Worm (Caenorhabditis elegans) whole organism, early embryonic: Measurements from ENCODE around the gene moa-1.

Experiments used
- ama-1 ChIP-seq: fragments of 150-350 bp; optimal IDR thresholded peaks from 2 replicates; lab custom pipeline; 2014
- tbx-37 ChIP-seq: fragments of 200-800 bp; sonication (Bioruptor generic); conservative IDR thresholded peaks from 2 replicates; pipeline ENCODE4 v1.3.6; 2022; ENCODE audit warnings: missing genetic modification reagents, missing genetic modification characterization, missing compliant biosample characterization

DNA sequence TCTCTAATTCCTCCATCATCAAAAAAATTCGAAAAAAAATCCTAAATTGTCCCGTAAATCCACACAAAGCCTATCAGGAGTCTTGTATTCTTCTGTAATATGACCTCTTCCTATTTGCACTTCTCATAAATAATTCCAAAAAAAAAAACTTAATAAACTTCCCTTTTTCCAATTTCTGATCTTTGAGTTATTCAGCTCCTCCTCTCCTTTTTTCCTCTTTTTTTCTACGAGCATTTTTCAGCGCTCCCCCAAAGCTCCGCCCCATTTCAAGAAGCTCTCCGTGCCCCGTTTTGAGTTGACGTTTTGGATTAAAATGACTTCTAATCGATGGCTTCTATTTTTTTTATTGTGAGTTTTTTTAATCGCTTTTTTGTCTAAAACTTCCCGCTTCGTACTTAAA lies 27.9 kb upstream of the moa-1 start, which contains the start of gene lgc-42:
- TF ChIP-seq ama-1 (lab: Kevin White, UChicago) (no peak), tbx-37 (no peak)
